Worm (Caenorhabditis elegans) whole organism, early embryonic: ENCODE data around the gene F09G2.8.

Experiments
- B0310.2 ChIP-seq: sonication (generic microtip); optimal IDR thresholded peaks from 2 replicates; lab custom pipeline; 2016; ENCODE audit warnings: mild to moderate bottlenecking, missing genetic modification characterization, missing compliant biosample characterization
- F13C5.2 ChIP-seq: sonication (generic microtip); optimal IDR thresholded peaks from 2 replicates; lab custom pipeline; 2017; ENCODE audit warnings: mild to moderate bottlenecking, missing genetic modification characterization, inconsistent platforms, missing compliant biosample characterization
- ama-1 ChIP-seq: fragments of 150-350 bp; optimal IDR thresholded peaks from 2 replicates; lab custom pipeline; 2014
- ceh-13 ChIP-seq: fragments of 200-800 bp; sonication (Bioruptor generic); optimal IDR thresholded peaks from 2 replicates; lab custom pipeline; 2018; ENCODE audit warnings: mild to moderate bottlenecking, missing genetic modification characterization, missing compliant biosample characterization
- ceh-36 ChIP-seq: sonication (generic microtip); optimal IDR thresholded peaks from 2 replicates; lab custom pipeline; 2016; ENCODE audit warnings: missing genetic modification characterization, inconsistent platforms, missing compliant biosample characterization
- hmg-4 ChIP-seq: fragments of 200-800 bp; sonication (Bioruptor generic); optimal IDR thresholded peaks from 2 replicates; lab custom pipeline; 2018; ENCODE audit warnings: mild to moderate bottlenecking, missing genetic modification characterization, missing compliant biosample characterization
- pes-1 ChIP-seq: fragments of 200-800 bp; sonication (Bioruptor generic); IDR thresholded peaks from 2 replicates; pipeline ENCODE4 v1.3.6; 2022; ENCODE audit warnings: missing genetic modification reagents, missing genetic modification characterization, missing compliant biosample characterization

DNA sequence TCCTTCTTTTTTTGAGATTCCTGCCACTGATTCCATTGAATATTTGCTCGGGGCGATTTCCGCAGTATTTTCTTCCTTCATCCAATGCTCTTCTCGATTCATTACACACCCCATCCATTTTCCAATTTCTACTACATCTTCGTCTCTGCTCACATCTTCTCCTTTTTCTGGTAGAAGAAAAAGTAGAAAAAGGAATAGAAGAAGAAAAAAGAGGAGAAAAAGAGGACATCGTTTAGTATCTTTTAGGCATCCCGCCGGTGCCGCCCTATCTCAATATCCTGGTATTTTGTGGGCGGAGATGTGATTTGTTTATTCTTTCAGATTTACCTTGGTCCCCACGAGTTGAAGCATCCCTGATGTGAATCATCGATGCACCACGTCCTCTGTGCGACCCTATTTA lies 18.3 kb downstream of the F09G2.8 start, which contains the start of gene lgc-39:
- TF ChIP-seq pes-1 (GFP tag; lab: Robert Waterston, UW), result no peak
- no peak for TF ChIP-seq ama-1 (lab: Kevin White, UChicago)
- TF ChIP-seq hmg-4 (GFP tag; lab: Kevin White, UChicago), result no peak
- TF ChIP-seq ceh-13, result no peak
- no peak for TF ChIP-seq ceh-36 (tag; lab: Kevin White, UChicago)
- TF ChIP-seq F13C5.2 (tag; lab: Kevin White, UChicago), result no peak
- TF ChIP-seq B0310.2 (tag; lab: Kevin White, UChicago), result no peak
